Worm (Caenorhabditis elegans) whole organism, L4/young adult: ENCODE measurements around the gene R03G8.1.

Experiments used
- dao-5 ChIP-seq: sonication (generic microtip); optimal IDR thresholded peaks from 2 replicates; lab custom pipeline; 2016; ENCODE audit warnings: missing genotype, missing genetic modification characterization, moderate library complexity, missing compliant biosample characterization
- him-1 ChIP-seq: sonication (generic microtip); optimal IDR thresholded peaks from 2 replicates; lab custom pipeline; 2016; ENCODE audit warnings: missing genotype, missing genetic modification reagents, missing genetic modification characterization, missing compliant biosample characterization

DNA sequence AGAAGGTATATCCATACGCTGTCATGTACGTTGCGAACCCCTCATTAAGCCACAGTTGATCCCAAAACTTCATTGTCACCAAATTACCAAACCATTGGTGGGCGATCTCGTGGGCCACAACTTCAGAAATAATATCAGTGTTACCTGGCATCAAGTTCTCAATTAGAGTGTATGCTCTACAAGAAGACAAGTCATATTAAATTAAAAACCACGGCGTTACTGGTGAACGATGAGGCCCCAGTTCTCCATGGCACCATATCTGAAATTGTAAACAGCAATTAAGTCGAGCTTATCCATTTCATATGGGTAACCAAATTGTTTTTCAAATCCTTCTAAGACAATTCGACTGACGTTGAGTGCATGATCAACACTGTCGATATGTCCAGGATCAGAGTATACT is 18.5 kb downstream of the R03G8.1 start:
- no peak for TF ChIP-seq him-1 (tag; lab: Kevin White, UChicago)
- TF ChIP-seq dao-5: no peak
